Fruit fly (Drosophila melanogaster) whole organism, embryonic: Measurements from ENCODE around the gene CG9173.

ENCODE experiments used
- Atf6 ChIP-seq: fragments of 200-800 bp; sonication (Bioruptor generic); IDR thresholded peaks from 2 replicates; pipeline ENCODE4 v1.3.6; 2022; ENCODE audit warnings: missing biosample characterization, missing genetic modification characterization
- Awh ChIP-seq: fragments of 200-800 bp; sonication (Bioruptor generic); IDR thresholded peaks from 2 replicates; pipeline ENCODE4, ENCODE4 v1.3.6; 2022; ENCODE audit warnings: missing biosample characterization, missing genetic modification characterization
- CG1024 ChIP-seq: fragments of 200-800 bp; sonication (Bioruptor generic); IDR thresholded peaks from 2 replicates; pipeline ENCODE4 v1.3.6; 2022; ENCODE audit warnings: missing biosample characterization, missing genetic modification characterization
- CG10431 ChIP-seq: fragments of 200-800 bp; sonication (Bioruptor generic); optimal IDR thresholded peaks from 3 replicates; lab custom pipeline; 2018; ENCODE audit warnings: missing biosample characterization, mild to moderate bottlenecking, missing genetic modification characterization
- CG10543 ChIP-seq: fragments of 200-800 bp; sonication (Bioruptor generic); optimal IDR thresholded peaks from 3 replicates; lab custom pipeline; 2017; ENCODE audit warnings: missing biosample characterization, mild to moderate bottlenecking, missing genetic modification characterization, moderate library complexity
- CG12219 ChIP-seq: fragments of 200-800 bp; sonication (Bioruptor generic); optimal IDR thresholded peaks from 3 replicates; lab custom pipeline; 2018; ENCODE audit warnings: missing biosample characterization, mild to moderate bottlenecking, missing genetic modification characterization
- CG12942 ChIP-seq: fragments of 200-800 bp; sonication (Bioruptor generic); optimal IDR thresholded peaks from 3 replicates; lab custom pipeline; 2016; ENCODE audit warnings: missing biosample characterization, missing genetic modification characterization
- CG14710 ChIP-seq: fragments of 200-800 bp; sonication (Bioruptor generic); optimal IDR thresholded peaks from 3 replicates; lab custom pipeline; 2019; ENCODE audit warnings: missing biosample characterization, mild to moderate bottlenecking, missing genetic modification characterization, moderate library complexity
- CG15073 ChIP-seq: fragments of 200-800 bp; sonication (Bioruptor generic); optimal IDR thresholded peaks from 2 replicates; lab custom pipeline; 2016; ENCODE audit warnings: missing biosample characterization, missing genetic modification characterization
- CG15479 ChIP-seq: fragments of 200-800 bp; sonication (Bioruptor generic); optimal IDR thresholded peaks from 3 replicates; lab custom pipeline; 2019; ENCODE audit warnings: missing biosample characterization, mild to moderate bottlenecking, missing genetic modification characterization, moderate library complexity
- CG16863 ChIP-seq: fragments of 200-800 bp; sonication (Bioruptor generic); optimal IDR thresholded peaks from 3 replicates; lab custom pipeline; 2016; ENCODE audit warnings: missing biosample characterization, missing genetic modification characterization
- CG17328 ChIP-seq: fragments of 200-800 bp; sonication (Bioruptor generic); IDR thresholded peaks from 2 replicates; pipeline ENCODE4 v1.3.6; 2022; ENCODE audit warnings: missing biosample characterization, missing genetic modification characterization
- CG2116 ChIP-seq: fragments of 200-800 bp; sonication (Bioruptor generic); optimal IDR thresholded peaks from 3 replicates; lab custom pipeline; 2018; ENCODE audit warnings: missing biosample characterization, mild to moderate bottlenecking, missing genetic modification characterization
- CG2202 ChIP-seq: fragments of 200-800 bp; sonication (Bioruptor generic); optimal IDR thresholded peaks from 2 replicates; lab custom pipeline; 2018; ENCODE audit warnings: missing biosample characterization, mild to moderate bottlenecking, missing genetic modification characterization
- CG2875 ChIP-seq: fragments of 200-800 bp; sonication (Bioruptor generic); optimal IDR thresholded peaks from 2 replicates; lab custom pipeline; 2017; ENCODE audit warnings: missing biosample characterization, mild to moderate bottlenecking, missing genetic modification characterization, missing genetic modification reagents
- CG30020 ChIP-seq: fragments of 200-800 bp; optimal IDR thresholded peaks from 2 replicates; lab custom pipeline; 2019; ENCODE audit warnings: missing biosample characterization, mild to moderate bottlenecking, missing genetic modification characterization, moderate library complexity
- CG30403 ChIP-seq: fragments of 200-800 bp; sonication (Bioruptor generic); optimal IDR thresholded peaks from 3 replicates; lab custom pipeline; 2016; ENCODE audit warnings: missing biosample characterization, missing genetic modification characterization
- CG30431 ChIP-seq: fragments of 200-800 bp; sonication (Bioruptor generic); optimal IDR thresholded peaks from 2 replicates; lab custom pipeline; 2017; ENCODE audit warnings: missing biosample characterization, missing genetic modification characterization
- CG34224 ChIP-seq: fragments of 200-800 bp; sonication (Bioruptor generic); IDR thresholded peaks from 3 replicates; pipeline ENCODE4 v1.3.6; 2022; ENCODE audit warnings: missing biosample characterization, missing genetic modification characterization; ENCODE audit not compliant: partially characterized antibody
- CG3838 ChIP-seq: fragments of 200-800 bp; sonication (Bioruptor generic); optimal IDR thresholded peaks from 3 replicates; lab custom pipeline; 2016; ENCODE audit warnings: missing biosample characterization, missing genetic modification characterization
- CG4730 ChIP-seq: fragments of 200-800 bp; sonication (Bioruptor generic); IDR thresholded peaks from 2 replicates; pipeline ENCODE4 v1.3.6; 2022; ENCODE audit warnings: missing biosample characterization, missing genetic modification characterization
- CG4820 ChIP-seq: fragments of 200-800 bp; sonication (Bioruptor generic); optimal IDR thresholded peaks from 3 replicates; lab custom pipeline; 2016; ENCODE audit warnings: missing biosample characterization, missing genetic modification characterization
- ERR ChIP-seq: fragments of 200-800 bp; sonication (Bioruptor generic); optimal IDR thresholded peaks from 2 replicates; lab custom pipeline; 2016; ENCODE audit warnings: missing biosample characterization, missing genetic modification characterization
- Fer3 ChIP-seq: fragments of 200-800 bp; sonication (Bioruptor generic); optimal IDR thresholded peaks from 2 replicates; lab custom pipeline; 2018; ENCODE audit warnings: missing biosample characterization, mild to moderate bottlenecking, missing genetic modification characterization, moderate library complexity
- HLH4C ChIP-seq: fragments of 200-800 bp; sonication (Bioruptor generic); IDR thresholded peaks from 3 replicates; pipeline ENCODE4 v1.3.6; 2022; ENCODE audit warnings: missing biosample characterization, missing genetic modification characterization; ENCODE audit not compliant: partially characterized antibody
- Kr ChIP-seq: fragments of 200-800 bp; sonication (Bioruptor generic); optimal IDR thresholded peaks from 2 replicates; lab custom pipeline; 2017; ENCODE audit warnings: missing biosample characterization, mild to moderate bottlenecking, missing genetic modification characterization
- Meics ChIP-seq: fragments of 200-800 bp; sonication (Bioruptor generic); optimal IDR thresholded peaks from 2 replicates; lab custom pipeline; 2017; ENCODE audit warnings: missing biosample characterization, mild to moderate bottlenecking, missing genetic modification characterization
- Taf1 ChIP-seq: fragments of 200-800 bp; sonication (Bioruptor generic); IDR thresholded peaks from 2 replicates; pipeline ENCODE4 v1.3.6; 2022; ENCODE audit warnings: missing biosample characterization, missing genetic modification characterization
- Usf ChIP-seq: fragments of 200-800 bp; sonication (Bioruptor generic); optimal IDR thresholded peaks from 2 replicates; lab custom pipeline; 2017; ENCODE audit warnings: missing genotype, missing biosample characterization, missing genetic modification characterization
- YL-1 ChIP-seq: fragments of 200-800 bp; sonication (Bioruptor generic); optimal IDR thresholded peaks from 3 replicates; lab custom pipeline; 2017; ENCODE audit warnings: missing biosample characterization, mild to moderate bottlenecking, missing genetic modification characterization
- amos ChIP-seq: fragments of 200-800 bp; sonication (Bioruptor generic); IDR thresholded peaks from 2 replicates; pipeline ENCODE4 v1.3.6; 2022; ENCODE audit warnings: missing biosample characterization, missing genetic modification characterization; ENCODE audit not compliant: partially characterized antibody
- bsh ChIP-seq, 2 experiments: fragments of 200-800 bp; sonication (Bioruptor generic); optimal IDR thresholded peaks; 2 replicates each; lab custom pipeline; 2017 to 2018; ENCODE audit warnings: mild to moderate bottlenecking in 2 of 2, missing biosample characterization in 2 of 2, missing genetic modification characterization in 2 of 2, moderate library complexity in 1 of 2
- cg ChIP-seq: fragments of 200-800 bp; sonication (Bioruptor generic); optimal IDR thresholded peaks from 3 replicates; lab custom pipeline; 2019; ENCODE audit warnings: missing biosample characterization, mild to moderate bottlenecking, missing genetic modification characterization, moderate library complexity
- chinmo ChIP-seq: fragments of 200-800 bp; sonication (Bioruptor generic); IDR thresholded peaks from 4 replicates; pipeline ENCODE4 v1.3.6; 2022; ENCODE audit warnings: missing biosample characterization, missing genetic modification characterization; ENCODE audit not compliant: partially characterized antibody
- crol ChIP-seq: fragments of 200-800 bp; sonication (Bioruptor generic); IDR thresholded peaks from 2 replicates; pipeline ENCODE4 v1.3.6; 2022; ENCODE audit warnings: missing biosample characterization, missing genetic modification characterization
- crp ChIP-seq, 2 experiments: fragments of 200-800 bp; sonication (Bioruptor generic); optimal IDR thresholded peaks; 2 replicates in 1 of 2; 3 replicates in 1 of 2; lab custom pipeline; 2017; ENCODE audit warnings: missing biosample characterization in 2 of 2, missing genetic modification characterization in 2 of 2, mild to moderate bottlenecking in 1 of 2, moderate library complexity in 1 of 2
- dati ChIP-seq: fragments of 200-800 bp; sonication (Bioruptor generic); IDR thresholded peaks from 2 replicates; pipeline ENCODE4 v1.3.6; 2022; ENCODE audit warnings: missing biosample characterization, missing genetic modification characterization
- fru ChIP-seq: fragments of >200 bp; optimal IDR thresholded peaks from 2 replicates; lab custom pipeline; 2017
- gt ChIP-seq: fragments of 200-800 bp; sonication (Bioruptor generic); IDR thresholded peaks from 2 replicates; pipeline ENCODE4 v1.3.6; 2022; ENCODE audit warnings: missing biosample characterization, missing genetic modification characterization
- kah ChIP-seq: fragments of 200-800 bp; sonication (Bioruptor generic); optimal IDR thresholded peaks from 2 replicates; lab custom pipeline; 2018; ENCODE audit warnings: missing biosample characterization, mild to moderate bottlenecking, missing genetic modification characterization
- odd ChIP-seq: fragments of 200-800 bp; sonication (Bioruptor generic); optimal IDR thresholded peaks from 2 replicates; lab custom pipeline; 2017; ENCODE audit warnings: missing biosample characterization, mild to moderate bottlenecking, missing genetic modification characterization
- otp ChIP-seq: fragments of 200-800 bp; sonication (Bioruptor generic); IDR thresholded peaks from 3 replicates; pipeline ENCODE4, ENCODE4 v1.3.6; 2022; ENCODE audit warnings: missing biosample characterization, missing genetic modification characterization
- row ChIP-seq: fragments of 200-800 bp; sonication (Bioruptor generic); IDR thresholded peaks from 3 replicates; pipeline ENCODE4 v1.3.6; 2022; ENCODE audit warnings: missing biosample characterization, missing genetic modification characterization
- scrt ChIP-seq: fragments of 200-800 bp; sonication (Bioruptor generic); optimal IDR thresholded peaks from 2 replicates; lab custom pipeline; 2018; ENCODE audit warnings: missing biosample characterization, mild to moderate bottlenecking, missing genetic modification characterization, moderate library complexity
- seq ChIP-seq: fragments of 200-800 bp; sonication (Bioruptor generic); IDR thresholded peaks from 2 replicates; pipeline ENCODE4 v1.3.6; 2022; ENCODE audit warnings: missing biosample characterization, missing genetic modification characterization
- sr ChIP-seq: fragments of 200-800 bp; sonication (Bioruptor generic); IDR thresholded peaks from 3 replicates; pipeline ENCODE4 v1.3.6; 2022; ENCODE audit warnings: missing biosample characterization, missing genetic modification characterization
- tgo ChIP-seq: fragments of 200-800 bp; sonication (Bioruptor generic); IDR thresholded peaks from 3 replicates; pipeline ENCODE4 v1.3.6; 2022; ENCODE audit warnings: missing biosample characterization, missing genetic modification characterization
- ttk ChIP-seq: fragments of 200-800 bp; sonication (Bioruptor generic); IDR thresholded peaks from 2 replicates; pipeline ENCODE4 v2.1.2; 2022; ENCODE audit warnings: missing biosample characterization, missing genetic modification characterization
- twi ChIP-seq: fragments of 200-800 bp; optimal IDR thresholded peaks from 2 replicates; lab custom pipeline; 2019; ENCODE audit warnings: missing biosample characterization, mild to moderate bottlenecking, missing genetic modification characterization, moderate library complexity
- vvl ChIP-seq: fragments of 200-800 bp; sonication (Bioruptor generic); IDR thresholded peaks from 2 replicates; pipeline ENCODE4 v1.3.6; 2022; ENCODE audit warnings: missing biosample characterization, missing genetic modification characterization
- zf30C ChIP-seq: fragments of 200-800 bp; sonication (Bioruptor generic); optimal IDR thresholded peaks from 3 replicates; lab custom pipeline; 2018; ENCODE audit warnings: missing biosample characterization, mild to moderate bottlenecking, missing genetic modification characterization

CG9173 gene

DNA sequence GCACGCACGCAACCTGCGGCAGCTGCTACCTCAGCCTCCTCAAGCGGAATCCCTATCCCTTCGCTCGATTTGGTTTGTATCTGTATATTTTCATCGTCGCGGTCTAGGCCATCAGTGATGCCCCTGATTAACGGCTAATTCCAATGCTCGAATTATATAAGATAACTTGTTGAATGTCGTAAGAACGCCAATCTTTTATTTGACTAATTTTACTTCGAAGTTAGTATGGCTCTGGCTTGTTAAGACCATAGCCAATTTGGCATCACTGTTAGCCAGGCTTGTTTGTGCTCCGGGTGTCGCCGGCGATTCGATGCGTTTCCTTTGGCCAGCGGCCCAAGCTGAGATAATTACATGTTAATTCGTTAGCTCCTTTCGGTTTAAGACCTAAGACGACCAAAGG, 9.2 kb downstream of the CG9173 start (continued):
- TF ChIP-seq CG30020 (no peak), CG1024 (GFP tag; lab: Robert Waterston, UW) (peak; percentile 36; the same call in 1 of the 2 replicates), HLH4C (GFP tag; lab: Robert Waterston, UW) (no peak), cg (GFP tag; lab: Kevin White, UChicago) (no peak), CG2116 (GFP tag; lab: Kevin White, UChicago) (no peak), CG10431 (GFP tag; lab: Kevin White, UChicago) (no peak), CG16863 (GFP tag; lab: Kevin White, UChicago) (no peak), Meics (GFP tag; lab: Kevin White, UChicago) (no peak), bsh (GFP tag; optimal IDR thresholded peaks at IDR 0.05; lab: Kevin White, UChicago) (peak in 1 of 2 experiments; percentile 59), CG14710 (no peak), ERR (no peak), Awh (peak; percentile 61), CG4730 (GFP tag; lab: Robert Waterston, UW) (peak; percentile 36; the same call in 1 of the 2 replicates), CG12942 (GFP tag; lab: Kevin White, UChicago) (no peak), YL-1 (GFP tag; lab: Kevin White, UChicago) (no peak), CG2202 (tag; lab: Kevin White, UChicago) (peak; percentile 48), otp (GFP tag; lab: Robert Waterston, UW) (peak; percentile 82), crol (GFP tag; lab: Robert Waterston, UW) (peak; percentile 5; the same call in 1 of the 2 replicates), odd (GFP tag; lab: Kevin White, UChicago) (no peak), Kr (peak; percentile 56), amos (no peak), sr (GFP tag; lab: Robert Waterston, UW) (0 out of 3 replicates have a peak, but pooled peaks have one; percentile 20), zf30C (no peak), Fer3 (no peak), crp (GFP tag; optimal IDR thresholded peaks at IDR 0.05; lab: Kevin White, UChicago) (no peak), seq (GFP tag; lab: Robert Waterston, UW) (0 out of 2 replicates have a peak, but pooled peaks have one; percentile 38), CG15479 (no peak), CG12219 (GFP tag; lab: Kevin White, UChicago) (peak; percentile 62), dati (no peak; the same call in 1 of the 2 replicates), CG3838 (GFP tag; lab: Kevin White, UChicago) (no peak), CG2875 (GFP tag; lab: Kevin White, UChicago) (peak; percentile 5), kah (no peak), twi (tag; lab: Kevin White, UChicago) (no peak), CG34224 (GFP tag; lab: Robert Waterston, UW) (no peak), fru (no peak), CG10543 (no peak), chinmo (GFP tag; lab: Robert Waterston, UW) (no peak), gt (GFP tag; lab: Robert Waterston, UW) (no peak), row (GFP tag; lab: Robert Waterston, UW) (peak; percentile 58; the same call in 2 of the 3 replicates), ttk (GFP tag; lab: Robert Waterston, UW) (peak; percentile 54), CG4820 (GFP tag; lab: Kevin White, UChicago) (no peak), tgo (GFP tag; lab: Robert Waterston, UW) (peak; percentile 43; the same call in 1 of the 3 replicates), Atf6 (GFP tag; lab: Robert Waterston, UW) (no peak), scrt (GFP tag; lab: Kevin White, UChicago) (no peak), vvl (GFP tag; lab: Robert Waterston, UW) (peak; percentile 85), CG17328 (GFP tag; lab: Robert Waterston, UW) (peak; percentile 81), CG30403 (GFP tag; lab: Kevin White, UChicago) (peak; percentile 20), CG15073 (GFP tag; lab: Kevin White, UChicago) (no peak), CG30431 (GFP tag; lab: Kevin White, UChicago) (peak; percentile 45), Usf (peak; percentile 53), Taf1 (GFP tag; lab: Robert Waterston, UW) (no peak)
